Fruit fly (Drosophila melanogaster): ENCODE results near the gene jar.

Gene jar

DNA sequence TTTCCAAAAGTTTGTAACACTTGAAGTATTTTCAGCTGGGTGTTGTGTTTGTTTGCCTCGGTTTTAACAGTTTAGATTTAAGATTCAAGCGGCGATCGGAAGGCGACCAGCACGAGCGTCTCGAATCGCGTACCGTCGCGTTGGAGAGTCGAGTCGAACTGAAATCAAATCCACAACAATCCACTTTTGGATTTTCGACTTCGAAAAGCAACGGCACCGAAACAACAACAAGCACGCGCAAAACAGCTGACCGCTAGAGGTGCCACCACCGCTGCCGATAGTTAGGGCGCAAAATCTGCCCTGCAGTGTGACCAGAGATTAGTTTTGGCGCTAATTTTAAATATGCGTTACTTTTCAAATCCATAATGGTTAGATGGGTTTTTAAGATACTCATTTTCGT is at the start of gene jar:
jar (minus strand) TSS at position 163 of the 400 bp plus-strand sequence.
- TF ChIP-seq cnc (optimal IDR thresholded peaks at IDR 0.05) (no peak), CG12768 (GFP tag; optimal IDR thresholded peaks at IDR 0.05) (peak; percentile 24), Crg-1 (GFP tag; optimal IDR thresholded peaks at IDR 0.05) (no peak), bab1 (GFP tag; optimal IDR thresholded peaks at IDR 0.05) (peak; percentile 74), Mnt (GFP tag; optimal IDR thresholded peaks at IDR 0.05) (peak; percentile 71), CG11617 (GFP tag; optimal IDR thresholded peaks at IDR 0.05) (peak; percentile 16), Hr96 (GFP tag; optimal IDR thresholded peaks at IDR 0.05) (no peak), CG14711 (tag; optimal IDR thresholded peaks at IDR 0.05) (peak; percentile 77), CG7101 (tag; optimal IDR thresholded peaks at IDR 0.05) (peak; percentile 43), cic (GFP tag; optimal IDR thresholded peaks at IDR 0.05) (peak; percentile 52), ovo (GFP tag; optimal IDR thresholded peaks at IDR 0.05) (peak; percentile 95), CG33017 (tag; optimal IDR thresholded peaks at IDR 0.05) (peak; percentile 17), pad (GFP tag; optimal IDR thresholded peaks at IDR 0.05) (peak; percentile 23), CG7045 (GFP tag; optimal IDR thresholded peaks at IDR 0.05) (peak; percentile 13), CG1620 (GFP tag; optimal IDR thresholded peaks at IDR 0.05) (peak; percentile 14)

- TF ChIP-seq Mnt (GFP tag; optimal IDR thresholded peaks at IDR 0.05) (peak; percentile 42), ovo (GFP tag; optimal IDR thresholded peaks at IDR 0.05) (no peak), CG12768 (GFP tag; optimal IDR thresholded peaks at IDR 0.05) (peak; percentile 5)
Measured at dm6 chr3R:24320342-24320711, 49.3 kb upstream of the jar start.

DNA sequence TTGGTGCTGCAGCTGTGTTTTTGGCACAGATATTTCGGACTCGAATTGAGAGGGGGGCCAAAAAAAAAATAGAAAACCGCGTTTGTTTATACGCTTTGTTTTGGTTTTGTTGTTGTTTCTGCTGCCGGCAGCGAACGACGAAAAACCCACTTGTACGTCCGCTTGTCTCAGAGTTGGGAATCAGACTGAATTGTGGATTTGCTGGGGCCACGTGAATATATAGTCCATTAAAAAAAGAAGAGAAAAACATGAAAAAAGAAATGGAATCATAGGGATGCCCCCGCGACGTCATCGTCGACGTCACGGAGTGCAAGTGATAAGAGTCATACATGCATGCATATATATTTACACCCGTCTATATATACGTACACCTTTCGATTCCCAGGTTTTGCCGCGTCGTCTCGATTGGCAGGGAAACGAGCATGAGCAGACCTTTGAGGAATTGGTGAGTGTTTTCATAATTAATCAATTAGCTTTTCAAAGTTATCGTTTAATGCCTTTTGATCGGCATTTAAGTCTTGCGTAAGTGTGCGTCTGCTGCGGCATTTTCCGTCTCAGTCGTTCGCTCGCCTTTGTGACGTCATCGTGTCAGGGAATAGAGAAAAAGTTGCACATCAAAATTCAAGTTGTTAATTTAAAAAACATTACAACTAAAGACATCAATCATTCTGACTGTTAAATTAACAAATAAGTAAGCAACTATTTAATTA is 48.8 kb upstream of the jar start:
- TF ChIP-seq CG12768 (GFP tag; optimal IDR thresholded peaks at IDR 0.05) = peak; percentile 39
- no peak for TF ChIP-seq toe (GFP tag; optimal IDR thresholded peaks at IDR 0.05)
- no peak for TF ChIP-seq bab1 (GFP tag; optimal IDR thresholded peaks at IDR 0.05)
- no peak for TF ChIP-seq cnc (optimal IDR thresholded peaks at IDR 0.05)
- TF ChIP-seq Clk (GFP tag; optimal IDR thresholded peaks at IDR 0.05) = no peak
- no peak for TF ChIP-seq CG33017 (tag; optimal IDR thresholded peaks at IDR 0.05)
- no peak for TF ChIP-seq ovo (GFP tag; optimal IDR thresholded peaks at IDR 0.05)
- TF ChIP-seq Hr96 (GFP tag; optimal IDR thresholded peaks at IDR 0.05) = no peak
- no peak for TF ChIP-seq Crg-1 (GFP tag; optimal IDR thresholded peaks at IDR 0.05)
- TF ChIP-seq pad (GFP tag; optimal IDR thresholded peaks at IDR 0.05) = no peak
- TF ChIP-seq Mnt (GFP tag; optimal IDR thresholded peaks at IDR 0.05) = peak; percentile 70
- peak; percentile 97 for TF ChIP-seq kay (GFP tag; ENCODE audit: borderline replicate concordance)
- TF ChIP-seq tj (GFP tag; optimal IDR thresholded peaks at IDR 0.05) = peak; percentile 58
- no peak for TF ChIP-seq CG1620 (GFP tag; optimal IDR thresholded peaks at IDR 0.05)
- no peak for TF ChIP-seq CG14711 (tag; optimal IDR thresholded peaks at IDR 0.05)
- TF ChIP-seq CG7045 (GFP tag; optimal IDR thresholded peaks at IDR 0.05) = no peak
- TF ChIP-seq cic (GFP tag; optimal IDR thresholded peaks at IDR 0.05) = no peak
- TF ChIP-seq CG11617 (GFP tag; optimal IDR thresholded peaks at IDR 0.05) = no peak
- no peak for TF ChIP-seq CG7101 (tag; optimal IDR thresholded peaks at IDR 0.05)
- TF ChIP-seq CG5204 (GFP tag; optimal IDR thresholded peaks at IDR 0.05) = no peak

- TF ChIP-seq cic (GFP tag; optimal IDR thresholded peaks at IDR 0.05) (no peak), CG5204 (GFP tag; optimal IDR thresholded peaks at IDR 0.05) (no peak), CG33017 (tag; optimal IDR thresholded peaks at IDR 0.05) (no peak), CG11617 (GFP tag; optimal IDR thresholded peaks at IDR 0.05) (no peak), cnc (optimal IDR thresholded peaks at IDR 0.05) (no peak), Crg-1 (GFP tag; optimal IDR thresholded peaks at IDR 0.05) (no peak)
Measured at dm6 chr3R:24319083-24319381, 48.0 kb upstream of the jar start.

dm6 chr3R:24318217-24319082 is 47.4 kb upstream of the jar start, which contains the start of the genes Nab2 and BRWD3:
TSS of gene Nab2 (minus strand) at chr3R:24318419.
TSS of gene BRWD3 (plus strand) at chr3R:24319000.
- TF ChIP-seq Crg-1 (GFP tag; optimal IDR thresholded peaks at IDR 0.05) (no peak), cnc (optimal IDR thresholded peaks at IDR 0.05) (no peak), pad (GFP tag; optimal IDR thresholded peaks at IDR 0.05) (no peak), CG12768 (GFP tag; optimal IDR thresholded peaks at IDR 0.05) (peak; percentile 37), cic (GFP tag; optimal IDR thresholded peaks at IDR 0.05) (no peak), CG7045 (GFP tag; optimal IDR thresholded peaks at IDR 0.05) (peak; percentile 52), kay (GFP tag; ENCODE audit: borderline replicate concordance) (peak; percentile 87), ovo (GFP tag; optimal IDR thresholded peaks at IDR 0.05) (no peak), CG1620 (GFP tag; optimal IDR thresholded peaks at IDR 0.05) (peak; percentile 43), Hr96 (GFP tag; optimal IDR thresholded peaks at IDR 0.05) (peak; percentile 9), CG7101 (tag; optimal IDR thresholded peaks at IDR 0.05) (peak; percentile 62), bab1 (GFP tag; optimal IDR thresholded peaks at IDR 0.05) (peak; percentile 16), CG11617 (GFP tag; optimal IDR thresholded peaks at IDR 0.05) (peak; percentile 46), Mnt (GFP tag; optimal IDR thresholded peaks at IDR 0.05) (peak; percentile 20), tj (GFP tag; optimal IDR thresholded peaks at IDR 0.05) (peak; percentile 43), CG5204 (GFP tag; optimal IDR thresholded peaks at IDR 0.05) (no peak), Clk (GFP tag; optimal IDR thresholded peaks at IDR 0.05) (no peak), toe (GFP tag; optimal IDR thresholded peaks at IDR 0.05) (peak; percentile 79), CG14711 (tag; optimal IDR thresholded peaks at IDR 0.05) (no peak), CG33017 (tag; optimal IDR thresholded peaks at IDR 0.05) (no peak)

- peak; percentile 44 for TF ChIP-seq bab1 (GFP tag; optimal IDR thresholded peaks at IDR 0.05)
- no peak for TF ChIP-seq cnc (optimal IDR thresholded peaks at IDR 0.05)
Measured at dm6 chr3R:24303060-24303459, 32.0 kb upstream of the jar start.

Measured in whole organism, adult.